Fruit fly (Drosophila melanogaster): ENCODE results near the gene Trs33.

The Trs33 gene

DNA sequence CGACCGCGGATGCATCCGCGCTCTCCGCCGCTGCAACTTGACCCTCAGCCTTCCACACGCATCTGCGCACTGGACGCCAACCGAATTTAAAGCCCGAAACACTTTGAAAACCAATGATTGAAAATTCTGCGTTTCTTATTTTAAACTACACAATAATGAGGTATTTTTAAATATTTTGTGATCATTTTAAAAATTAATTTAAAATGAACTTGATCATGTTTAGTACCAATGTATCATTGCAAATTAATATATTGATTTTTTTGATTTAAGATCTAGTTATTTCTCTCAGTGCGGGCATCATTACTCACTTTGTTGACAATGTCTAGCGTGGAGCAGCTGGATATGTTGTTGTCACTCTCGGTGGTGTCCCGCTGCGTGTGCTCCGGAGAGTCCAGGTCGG lies 16.0 kb upstream of the Trs33 start (continued):
- no peak for TF ChIP-seq CHES-1-like (GFP tag; optimal IDR thresholded peaks at IDR 0.05)
- TF ChIP-seq Myb (GFP tag; optimal IDR thresholded peaks at IDR 0.05), result no peak
- TF ChIP-seq danr (GFP tag; IDR thresholded peaks at IDR 0.05), result no peak
- TF ChIP-seq CG2120 (GFP tag; optimal IDR thresholded peaks at IDR 0.05), result peak; percentile 35
- TF ChIP-seq CG9797 (GFP tag; optimal IDR thresholded peaks at IDR 0.05), result no peak
- no peak for TF ChIP-seq B-H1 (GFP tag; IDR thresholded peaks at IDR 0.05)
- TF ChIP-seq her (GFP tag; optimal IDR thresholded peaks at IDR 0.05), result no peak
- no peak for TF ChIP-seq Poxn (GFP tag; IDR thresholded peaks at IDR 0.05)
- TF ChIP-seq gfzf (GFP tag; optimal IDR thresholded peaks at IDR 0.05), result no peak
- no peak for TF ChIP-seq B-H2 (GFP tag; optimal IDR thresholded peaks at IDR 0.05)
- TF ChIP-seq Adf1 (GFP tag; IDR thresholded peaks at IDR 0.05), result 0 out of 2 replicates have a peak, but pooled peaks have one; percentile 11
- TF ChIP-seq Hr3 (GFP tag; optimal IDR thresholded peaks at IDR 0.05), result peak; percentile 11
- peak; percentile 77 for TF ChIP-seq vvl (GFP tag; IDR thresholded peaks at IDR 0.05)
- TF ChIP-seq CG11696 (GFP tag; IDR thresholded peaks at IDR 0.05), result no peak
- TF ChIP-seq CG10209 (GFP tag; optimal IDR thresholded peaks at IDR 0.05), result peak; percentile 37
- TF ChIP-seq PHDP (tag; optimal IDR thresholded peaks at IDR 0.05), result peak; percentile 63
- no peak for TF ChIP-seq ab (GFP tag; optimal IDR thresholded peaks at IDR 0.05)
- no peak for TF ChIP-seq shn (GFP tag; optimal IDR thresholded peaks at IDR 0.05)
- peak; percentile 11 for TF ChIP-seq ems (GFP tag; optimal IDR thresholded peaks at IDR 0.05)
- no peak for TF ChIP-seq CG8359 (GFP tag; optimal IDR thresholded peaks at IDR 0.05; ENCODE audit: borderline replicate concordance)
- no peak for TF ChIP-seq CG2202 (tag; optimal IDR thresholded peaks at IDR 0.05)
- TF ChIP-seq CG30403 (GFP tag; optimal IDR thresholded peaks at IDR 0.05), result peak; percentile 63
- TF ChIP-seq schlank (tag; optimal IDR thresholded peaks at IDR 0.05), result no peak
- peak; percentile 40; the same call in 1 of the 3 replicates for TF ChIP-seq dysf (GFP tag; IDR thresholded peaks at IDR 0.05)
- no peak for TF ChIP-seq dmrt99B (tag; optimal IDR thresholded peaks at IDR 0.05)
- TF ChIP-seq CG12391 (tag; optimal IDR thresholded peaks at IDR 0.05), result peak; percentile 62
- peak; percentile 64 for TF ChIP-seq CG8388 (GFP tag; optimal IDR thresholded peaks at IDR 0.05)
- no peak for TF ChIP-seq Dp (GFP tag; optimal IDR thresholded peaks at IDR 0.05)
- TF ChIP-seq phol (tag; optimal IDR thresholded peaks at IDR 0.05), result peak; percentile 32
- no peak for TF ChIP-seq jing (GFP tag; optimal IDR thresholded peaks at IDR 0.05)
- no peak for TF ChIP-seq CG12071 (GFP tag; optimal IDR thresholded peaks at IDR 0.05)
- TF ChIP-seq Med (GFP tag), result peak; percentile 29
- 0 out of 2 replicates have a peak, but pooled peaks have one; percentile 27 for TF ChIP-seq ssp (GFP tag; IDR thresholded peaks at IDR 0.05)
- TF ChIP-seq az2 (GFP tag; optimal IDR thresholded peaks at IDR 0.05), result no peak
- peak; percentile 37 for TF ChIP-seq CG9727 (GFP tag; optimal IDR thresholded peaks at IDR 0.05)
- no peak for TF ChIP-seq CG17361 (GFP tag; IDR thresholded peaks at IDR 0.05)
- TF ChIP-seq Mrtf (GFP tag; IDR thresholded peaks at IDR 0.05), result no peak
- TF ChIP-seq zen2 (GFP tag; IDR thresholded peaks at IDR 0.05; ENCODE audit: partially characterized antibody), result no peak
- TF ChIP-seq h (optimal IDR thresholded peaks at IDR 0.05), result no peak
- no peak for TF ChIP-seq Jarid2 (GFP tag; optimal IDR thresholded peaks at IDR 0.05)
- TF ChIP-seq lilli (GFP tag; optimal IDR thresholded peaks at IDR 0.05), result peak; percentile 4
- no peak for TF ChIP-seq NK7.1 (GFP tag; optimal IDR thresholded peaks at IDR 0.05)
- TF ChIP-seq CG11560 (tag; IDR thresholded peaks at IDR 0.05), result no peak
- no peak for TF ChIP-seq run (tag; optimal IDR thresholded peaks at IDR 0.05)
- peak; percentile 20 for TF ChIP-seq CG13296 (GFP tag; optimal IDR thresholded peaks at IDR 0.05)
- no peak for TF ChIP-seq Sry-δ (GFP tag; optimal IDR thresholded peaks at IDR 0.05)
- TF ChIP-seq Ets65A (GFP tag), result peak; percentile 68
- TF ChIP-seq Atf6 (GFP tag; IDR thresholded peaks at IDR 0.05), result 0 out of 2 replicates have a peak, but pooled peaks have one; percentile 10
- TF ChIP-seq seq (GFP tag; IDR thresholded peaks at IDR 0.05), result peak; percentile 67
- no peak for TF ChIP-seq CG11504 (tag; optimal IDR thresholded peaks at IDR 0.05)
- no peak for TF ChIP-seq Trl (optimal IDR thresholded peaks at IDR 0.05)
- no peak for TF ChIP-seq Trl (GFP tag; optimal IDR thresholded peaks at IDR 0.05)
- TF ChIP-seq CG6765 (GFP tag; optimal IDR thresholded peaks at IDR 0.05), result peak; percentile 8

Measured in whole organism, embryonic.